Worm (Caenorhabditis elegans) whole organism, L1 larva: Measurements from ENCODE around the gene acc-4.

Experiments
- fos-1 ChIP-seq: fragments of 150-350 bp; optimal IDR thresholded peaks from 2 replicates; lab custom pipeline; 2014; ENCODE audit warnings: missing biosample characterization, missing genetic modification characterization
- lin-13 ChIP-seq: fragments of 150-350 bp; optimal IDR thresholded peaks from 2 replicates; lab custom pipeline; 2014; ENCODE audit warnings: missing biosample characterization, missing genetic modification reagents, missing genetic modification characterization
- mdl-1 ChIP-seq, 2 experiments: fragments of 150-350 bp; optimal IDR thresholded peaks; 2 replicates each; lab custom pipeline; 2014 to 2017; ENCODE audit warnings: missing biosample characterization in 2 of 2, missing genetic modification characterization in 2 of 2, inconsistent platforms in 1 of 2
- nhr-237 ChIP-seq: fragments of 150-350 bp; optimal IDR thresholded peaks from 2 replicates; lab custom pipeline; 2014; ENCODE audit warnings: missing biosample characterization, missing genetic modification characterization
- pqm-1 ChIP-seq: sonication (generic microtip); optimal IDR thresholded peaks from 3 replicates; lab custom pipeline; 2017; ENCODE audit warnings: missing biosample characterization, missing genetic modification characterization
- tbx-2 ChIP-seq: sonication (generic microtip); optimal IDR thresholded peaks from 2 replicates; lab custom pipeline; 2016; ENCODE audit warnings: missing genetic modification characterization, missing compliant biosample characterization

DNA sequence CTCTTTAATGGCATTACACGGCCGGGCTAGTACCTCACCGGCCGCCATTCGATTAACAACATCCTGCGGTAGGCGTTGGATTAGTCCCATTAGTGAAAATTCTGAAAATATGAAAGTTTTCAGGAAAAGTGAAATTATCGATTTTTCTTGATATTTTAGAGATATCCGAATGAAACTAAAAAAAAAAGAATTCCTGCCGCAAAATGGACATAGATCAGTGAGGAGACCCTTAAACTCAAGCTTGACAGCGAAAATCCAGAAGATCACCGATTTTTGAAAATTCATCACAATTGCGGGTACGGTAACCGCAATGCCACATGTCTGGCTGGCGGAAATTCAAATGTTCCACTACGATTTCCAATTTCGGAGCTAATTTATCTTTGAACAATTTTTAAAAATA lies 30.5 kb upstream of the acc-4 start, which contains the start of gene mlh-1:
- no peak for TF ChIP-seq nhr-237 (tag; lab: Kevin White, UChicago)
- TF ChIP-seq fos-1 (tag; lab: Kevin White, UChicago) = no peak
- no peak for TF ChIP-seq lin-13 (GFP tag; lab: Kevin White, UChicago)
- no peak for TF ChIP-seq tbx-2 (tag; lab: Kevin White, UChicago)
- TF ChIP-seq pqm-1 = no peak
- no peak for TF ChIP-seq mdl-1 (tag; optimal IDR thresholded peaks at IDR 0.05; lab: Kevin White, UChicago)
